Fruit fly (Drosophila melanogaster) whole organism, pupa: Measurements from ENCODE around the gene CG7367.
A peak's percentile ranks its signal among the peaks of the same experiment; 100 is the strongest.

Source experiments
- CG10348 ChIP-seq: fragments of 200-800 bp; sonication (Bioruptor generic); IDR thresholded peaks from 2 replicates; pipeline ENCODE4 v1.3.6; 2022; ENCODE audit warnings: missing biosample characterization, missing genetic modification characterization
- CG12605 ChIP-seq: fragments of 200-800 bp; sonication (Bioruptor generic); IDR thresholded peaks from 2 replicates; pipeline ENCODE4 v1.3.6; 2022; ENCODE audit warnings: missing biosample characterization, missing genetic modification characterization
- CG13204 ChIP-seq: fragments of 200-800 bp; sonication (Bioruptor generic); optimal IDR thresholded peaks from 2 replicates; lab custom pipeline; 2018; ENCODE audit warnings: missing biosample characterization, mild to moderate bottlenecking, missing genetic modification characterization, moderate library complexity
- CG14655 ChIP-seq: fragments of 200-800 bp; sonication (Bioruptor generic); optimal IDR thresholded peaks from 3 replicates; lab custom pipeline; 2017; ENCODE audit warnings: mild to moderate bottlenecking, missing biosample characterization, missing genetic modification reagents, missing genetic modification characterization
- CG15710 ChIP-seq: fragments of 200-800 bp; sonication (Bioruptor generic); optimal IDR thresholded peaks from 2 replicates; lab custom pipeline; 2018; ENCODE audit warnings: missing biosample characterization, mild to moderate bottlenecking, missing genetic modification characterization, moderate library complexity
- CG17806 ChIP-seq: fragments of 200-800 bp; sonication (Bioruptor generic); optimal IDR thresholded peaks from 2 replicates; lab custom pipeline; 2018; ENCODE audit warnings: missing biosample characterization, mild to moderate bottlenecking, missing genetic modification characterization, moderate library complexity
- CG32121 ChIP-seq: fragments of 200-800 bp; sonication (Bioruptor generic); IDR thresholded peaks from 2 replicates; pipeline ENCODE4 v1.3.6; 2022; ENCODE audit warnings: missing biosample characterization, missing genetic modification characterization
- CG34367 ChIP-seq: fragments of 200-800 bp; sonication (Bioruptor generic); optimal IDR thresholded peaks from 2 replicates; lab custom pipeline; 2018; ENCODE audit warnings: missing biosample characterization, mild to moderate bottlenecking, missing genetic modification characterization
- CG4496 ChIP-seq: fragments of 200-800 bp; sonication (Bioruptor generic); IDR thresholded peaks from 3 replicates; pipeline ENCODE4 v1.3.6; 2022; ENCODE audit warnings: missing biosample characterization, missing genetic modification characterization
- CG8159 ChIP-seq: fragments of 200-800 bp; sonication (Bioruptor generic); optimal IDR thresholded peaks from 3 replicates; lab custom pipeline; 2018; ENCODE audit warnings: missing biosample characterization, mild to moderate bottlenecking, missing genetic modification characterization, moderate library complexity
- CG8301 ChIP-seq: fragments of 200-800 bp; sonication (Bioruptor generic); optimal IDR thresholded peaks from 2 replicates; lab custom pipeline; 2018; ENCODE audit warnings: missing biosample characterization, mild to moderate bottlenecking, missing genetic modification characterization
- CG9948 ChIP-seq: fragments of 200-800 bp; sonication (Bioruptor generic); optimal IDR thresholded peaks from 2 replicates; lab custom pipeline; 2018; ENCODE audit warnings: missing biosample characterization, mild to moderate bottlenecking, missing genetic modification characterization, moderate library complexity
- D1 ChIP-seq: fragments of 200-800 bp; sonication (Bioruptor generic); optimal IDR thresholded peaks from 2 replicates; lab custom pipeline; 2018; ENCODE audit warnings: missing biosample characterization, mild to moderate bottlenecking, missing genetic modification characterization, moderate library complexity
- EcR ChIP-seq: fragments of 200-800 bp; sonication (Bioruptor generic); optimal IDR thresholded peaks from 3 replicates; lab custom pipeline; 2019; ENCODE audit warnings: missing biosample characterization, missing genetic modification characterization, mild to moderate bottlenecking, moderate library complexity, missing genetic modification reagents
- Ets98B ChIP-seq: fragments of 200-800 bp; sonication (Bioruptor generic); IDR thresholded peaks from 2 replicates; pipeline ENCODE4 v1.3.6; 2022; ENCODE audit warnings: missing biosample characterization, missing genetic modification characterization
- Pif1A ChIP-seq: fragments of 200-800 bp; sonication (Bioruptor generic); optimal IDR thresholded peaks from 3 replicates; lab custom pipeline; 2016; ENCODE audit warnings: missing biosample characterization, missing genetic modification characterization
- Pif1B ChIP-seq: fragments of 200-800 bp; sonication (Bioruptor generic); optimal IDR thresholded peaks from 3 replicates; lab custom pipeline; 2016; ENCODE audit warnings: missing biosample characterization, missing genetic modification characterization
- Snoo ChIP-seq: fragments of 200-800 bp; sonication (Bioruptor generic); optimal IDR thresholded peaks from 3 replicates; lab custom pipeline; 2017; ENCODE audit warnings: missing biosample characterization, mild to moderate bottlenecking, missing genetic modification characterization, inconsistent platforms
- fd96Ca ChIP-seq: fragments of 200-800 bp; sonication (Bioruptor generic); IDR thresholded peaks from 3 replicates; pipeline ENCODE4 v1.3.6; 2022; ENCODE audit warnings: missing biosample characterization, missing genetic modification characterization
- gl ChIP-seq: fragments of 200-800 bp; sonication (Bioruptor generic); optimal IDR thresholded peaks from 2 replicates; lab custom pipeline; 2018; ENCODE audit warnings: missing biosample characterization, mild to moderate bottlenecking, missing genetic modification characterization
- rn ChIP-seq: fragments of 200-800 bp; sonication (Bioruptor generic); IDR thresholded peaks from 2 replicates; pipeline ENCODE4 v1.3.6; 2022; ENCODE audit warnings: missing biosample characterization, missing genetic modification characterization

Gene CG7367

DNA sequence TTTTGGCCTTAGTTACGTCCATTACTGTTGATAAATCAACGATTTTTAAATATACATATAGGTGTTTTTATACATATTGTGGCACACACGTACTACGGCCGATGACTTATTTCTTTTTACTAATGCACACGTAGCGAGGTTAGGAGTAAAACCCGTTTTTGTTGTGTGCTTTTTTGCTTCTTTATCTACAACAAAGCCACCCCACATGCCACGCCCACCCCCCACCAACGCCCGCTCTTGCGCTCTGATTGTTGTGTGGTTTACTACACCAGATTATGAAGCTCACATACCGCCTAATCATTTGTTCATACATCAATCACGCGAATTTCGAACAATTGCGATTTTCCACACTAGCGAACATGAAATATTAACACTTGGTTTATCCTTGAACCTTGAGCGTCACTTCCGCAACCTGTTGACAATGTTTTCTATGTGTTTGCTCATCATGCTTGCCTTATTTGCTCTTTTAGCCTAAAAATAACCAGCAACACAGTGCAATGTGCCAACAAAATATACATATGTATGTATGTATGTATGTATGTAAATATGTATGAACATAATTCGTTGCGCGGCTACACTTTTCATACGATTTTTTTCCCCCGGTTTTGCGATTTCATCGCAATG, 46.4 kb downstream of the CG7367 start:
- TF ChIP-seq CG12605 (GFP tag; lab: Robert Waterston, UW) (peak; percentile 23; the same call in 1 of the 2 replicates), CG34367 (no peak), CG14655 (GFP tag; lab: Kevin White, UChicago) (no peak), CG4496 (GFP tag; lab: Robert Waterston, UW) (peak; percentile 48; the same call in 2 of the 3 replicates), Pif1A (GFP tag; lab: Kevin White, UChicago) (no peak), CG9948 (no peak), Pif1B (no peak), gl (no peak), EcR (GFP tag; lab: Kevin White, UChicago) (peak; percentile 20), CG32121 (GFP tag; lab: Robert Waterston, UW) (peak; percentile 35), rn (GFP tag; lab: Robert Waterston, UW) (no peak), fd96Ca (GFP tag; lab: Robert Waterston, UW) (peak; percentile 56; the same call in 2 of the 3 replicates)

DNA sequence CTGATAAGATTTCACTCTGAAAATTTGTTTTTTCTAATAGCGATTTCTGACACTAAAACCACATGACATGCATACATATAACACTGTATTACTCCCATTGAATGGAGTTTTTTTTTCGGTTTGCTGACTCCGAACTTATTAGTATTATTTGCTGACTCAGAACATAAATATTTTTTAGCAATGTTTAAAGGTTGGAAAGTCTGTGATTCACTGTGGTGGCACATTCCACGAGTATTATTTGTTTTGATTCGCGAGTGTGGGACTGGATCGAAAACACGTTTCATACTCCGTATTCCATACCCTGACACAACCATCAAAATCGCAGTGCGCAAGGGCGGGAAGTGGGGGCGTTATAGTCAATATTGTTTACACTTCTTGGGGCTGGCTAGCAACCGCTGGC, 46.9 kb downstream of the CG7367 start:
- TF ChIP-seq CG17806 (tag; lab: Kevin White, UChicago): no peak
- TF ChIP-seq EcR (GFP tag; lab: Kevin White, UChicago): no peak
- no peak for TF ChIP-seq CG32121 (GFP tag; lab: Robert Waterston, UW)
- TF ChIP-seq D1 (tag; lab: Kevin White, UChicago): no peak
- TF ChIP-seq fd96Ca (GFP tag; lab: Robert Waterston, UW): no peak
- TF ChIP-seq CG4496 (GFP tag; lab: Robert Waterston, UW): no peak
- no peak for TF ChIP-seq rn (GFP tag; lab: Robert Waterston, UW)
- no peak for TF ChIP-seq Ets98B (GFP tag; lab: Robert Waterston, UW)
- TF ChIP-seq CG13204 (GFP tag; lab: Kevin White, UChicago): no peak
- TF ChIP-seq gl: no peak
- no peak for TF ChIP-seq Pif1B
- TF ChIP-seq CG8301 (tag; lab: Kevin White, UChicago): no peak
- no peak for TF ChIP-seq CG14655 (GFP tag; lab: Kevin White, UChicago)
- no peak for TF ChIP-seq CG9948
- no peak for TF ChIP-seq CG34367
- TF ChIP-seq CG10348 (GFP tag; lab: Robert Waterston, UW): no peak

- no peak for TF ChIP-seq CG34367
- no peak for TF ChIP-seq CG13204 (GFP tag; lab: Kevin White, UChicago)
- no peak for TF ChIP-seq Pif1A (GFP tag; lab: Kevin White, UChicago)
- no peak for TF ChIP-seq CG14655 (GFP tag; lab: Kevin White, UChicago)
- TF ChIP-seq CG15710: peak; percentile 34
- no peak for TF ChIP-seq Snoo
- TF ChIP-seq CG4496 (GFP tag; lab: Robert Waterston, UW): no peak
- TF ChIP-seq CG12605 (GFP tag; lab: Robert Waterston, UW): no peak
- TF ChIP-seq CG17806 (tag; lab: Kevin White, UChicago): peak; percentile 8
- TF ChIP-seq CG32121 (GFP tag; lab: Robert Waterston, UW): no peak
- TF ChIP-seq Ets98B (GFP tag; lab: Robert Waterston, UW): no peak
- peak; percentile 1 for TF ChIP-seq CG8159 (tag; lab: Kevin White, UChicago)
Observed at dm6 chr2L:7991951-7992350, 47.6 kb downstream of the CG7367 start.

- TF ChIP-seq fd96Ca (GFP tag; lab: Robert Waterston, UW) (0 out of 3 replicates have a peak, but pooled peaks have one; percentile 5), CG32121 (GFP tag; lab: Robert Waterston, UW) (peak; percentile 15; the same call in 1 of the 2 replicates), EcR (GFP tag; lab: Kevin White, UChicago) (peak; percentile 26), CG4496 (GFP tag; lab: Robert Waterston, UW) (peak; percentile 64; the same call in 1 of the 3 replicates), CG12605 (GFP tag; lab: Robert Waterston, UW) (no peak), Ets98B (GFP tag; lab: Robert Waterston, UW) (peak; percentile 9; the same call in 1 of the 2 replicates)
Observed at dm6 chr2L:7991391-7991876, 48.2 kb downstream of the CG7367 start.

DNA sequence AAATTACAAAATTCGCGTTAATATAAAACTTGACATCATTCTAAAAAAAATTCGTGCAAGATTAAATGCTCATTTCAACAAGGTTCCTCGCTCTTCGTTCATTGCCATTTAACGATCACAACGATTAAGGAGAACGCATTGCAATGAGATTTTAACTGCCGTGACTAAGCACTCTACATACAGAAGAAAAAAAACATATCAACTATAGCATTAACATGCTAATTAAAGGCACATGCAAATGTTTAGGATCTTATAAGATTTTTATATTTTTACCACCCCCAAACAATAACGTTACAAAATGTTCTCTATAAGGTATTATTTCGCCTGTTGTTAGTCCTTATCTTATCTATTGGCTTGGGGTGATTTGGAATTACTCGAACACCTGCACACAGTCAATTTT, 48.9 kb downstream of the CG7367 start:
- TF ChIP-seq rn (GFP tag; lab: Robert Waterston, UW) (no peak), CG17806 (tag; lab: Kevin White, UChicago) (no peak), gl (no peak), CG8301 (tag; lab: Kevin White, UChicago) (no peak), CG14655 (GFP tag; lab: Kevin White, UChicago) (no peak), EcR (GFP tag; lab: Kevin White, UChicago) (no peak), Ets98B (GFP tag; lab: Robert Waterston, UW) (no peak), CG8159 (tag; lab: Kevin White, UChicago) (no peak)
- TF ChIP-seq, all 21 proteins: peak for 0

DNA sequence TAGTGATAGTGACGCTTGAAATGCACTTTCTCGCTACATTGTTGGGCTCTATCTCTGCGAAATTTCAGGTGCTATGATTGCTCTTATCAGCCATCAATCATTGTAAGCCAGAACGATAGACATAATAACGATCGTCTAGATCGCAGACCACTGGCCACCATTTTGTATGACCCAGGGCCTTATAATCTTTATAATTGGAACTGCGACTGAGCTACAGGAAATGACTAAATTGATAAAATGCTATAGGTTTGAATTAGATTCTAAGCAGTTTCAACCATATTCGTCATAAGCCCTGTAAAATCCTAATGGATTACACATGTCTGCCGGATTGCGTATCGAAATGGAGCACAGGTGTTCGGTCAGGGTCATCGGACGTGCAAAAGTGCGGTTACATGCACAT, 49.7 kb downstream of the CG7367 start:
- TF ChIP-seq CG4496 (GFP tag; lab: Robert Waterston, UW): no peak
- TF ChIP-seq Pif1B: no peak
- TF ChIP-seq CG8301 (tag; lab: Kevin White, UChicago): no peak
- no peak for TF ChIP-seq CG13204 (GFP tag; lab: Kevin White, UChicago)
- no peak for TF ChIP-seq CG14655 (GFP tag; lab: Kevin White, UChicago)
- TF ChIP-seq Snoo: no peak
- TF ChIP-seq CG34367: no peak
- TF ChIP-seq rn (GFP tag; lab: Robert Waterston, UW): no peak
- TF ChIP-seq Pif1A (GFP tag; lab: Kevin White, UChicago): no peak
- no peak for TF ChIP-seq fd96Ca (GFP tag; lab: Robert Waterston, UW)
- TF ChIP-seq CG15710: no peak
- TF ChIP-seq CG32121 (GFP tag; lab: Robert Waterston, UW): no peak
- no peak for TF ChIP-seq CG9948
- TF ChIP-seq gl: no peak
- no peak for TF ChIP-seq Ets98B (GFP tag; lab: Robert Waterston, UW)
- TF ChIP-seq CG12605 (GFP tag; lab: Robert Waterston, UW): no peak
- TF ChIP-seq CG10348 (GFP tag; lab: Robert Waterston, UW): no peak
- no peak for TF ChIP-seq D1 (tag; lab: Kevin White, UChicago)
- TF ChIP-seq CG8159 (tag; lab: Kevin White, UChicago): no peak
- TF ChIP-seq CG17806 (tag; lab: Kevin White, UChicago): no peak
